Worm (Caenorhabditis elegans) whole organism, late embryonic: ENCODE measurements around the gene ZK930.2.

Experiments
- C38D4.7 ChIP-seq: fragments of 200-800 bp; sonication (Bioruptor generic); optimal IDR thresholded peaks from 2 replicates; lab custom pipeline; 2018; ENCODE audit warnings: mild to moderate bottlenecking, missing genetic modification characterization, moderate library complexity, missing compliant biosample characterization
- F13H6.1 ChIP-seq: sonication (generic microtip); optimal IDR thresholded peaks from 2 replicates; lab custom pipeline; 2016; ENCODE audit warnings: missing genetic modification characterization, missing compliant biosample characterization
- ahr-1 ChIP-seq: sonication (generic microtip); optimal IDR thresholded peaks from 2 replicates; lab custom pipeline; 2016; ENCODE audit warnings: missing genetic modification characterization, missing compliant biosample characterization
- ceh-14 ChIP-seq: sonication (generic microtip); optimal IDR thresholded peaks from 2 replicates; lab custom pipeline; 2016; ENCODE audit warnings: missing genotype, missing genetic modification characterization, missing compliant biosample characterization
- ceh-18 ChIP-seq: sonication (generic microtip); optimal IDR thresholded peaks from 2 replicates; lab custom pipeline; 2016; ENCODE audit warnings: missing genetic modification characterization, missing compliant biosample characterization
- ceh-19 ChIP-seq: fragments of 200-800 bp; sonication (Bioruptor generic); optimal IDR thresholded peaks from 2 replicates; lab custom pipeline; 2018; ENCODE audit warnings: mild to moderate bottlenecking, missing genetic modification characterization, missing compliant biosample characterization
- ceh-2 ChIP-seq: sonication (generic microtip); optimal IDR thresholded peaks from 2 replicates; lab custom pipeline; 2016; ENCODE audit warnings: missing genotype, missing genetic modification characterization, missing compliant biosample characterization
- ceh-22 ChIP-seq: sonication (generic microtip); optimal IDR thresholded peaks from 2 replicates; lab custom pipeline; 2017; ENCODE audit warnings: missing biosample characterization, missing genetic modification characterization
- ceh-30 ChIP-seq: fragments of 150-350 bp; optimal IDR thresholded peaks from 2 replicates; lab custom pipeline; 2014; ENCODE audit warnings: missing biosample characterization, missing genetic modification characterization
- ceh-31 ChIP-seq: sonication (generic microtip); optimal IDR thresholded peaks from 2 replicates; lab custom pipeline; 2016; ENCODE audit warnings: missing genetic modification characterization, missing compliant biosample characterization
- ceh-34 ChIP-seq: sonication (generic microtip); optimal IDR thresholded peaks from 2 replicates; lab custom pipeline; 2016; ENCODE audit warnings: mild to moderate bottlenecking, missing genetic modification characterization, missing compliant biosample characterization
- ceh-45 ChIP-seq: fragments of 200-800 bp; sonication (Bioruptor generic); IDR thresholded peaks from 2 replicates; pipeline ENCODE4 v1.3.6; 2022; ENCODE audit warnings: missing genetic modification reagents, missing genetic modification characterization, missing compliant biosample characterization
- ceh-6 ChIP-seq: fragments of 200-800 bp; sonication (Bioruptor generic); optimal IDR thresholded peaks from 2 replicates; lab custom pipeline; 2018; ENCODE audit warnings: mild to moderate bottlenecking, missing genetic modification characterization, missing compliant biosample characterization
- che-1 ChIP-seq: sonication (generic microtip); optimal IDR thresholded peaks from 2 replicates; lab custom pipeline; 2016; ENCODE audit warnings: mild to moderate bottlenecking, missing genetic modification characterization, missing compliant biosample characterization
- dmd-4 ChIP-seq: sonication (generic microtip); optimal IDR thresholded peaks from 2 replicates; lab custom pipeline; 2016; ENCODE audit warnings: borderline replicate concordance, missing genetic modification characterization, missing compliant biosample characterization
- dve-1 ChIP-seq: sonication (generic microtip); optimal IDR thresholded peaks from 2 replicates; lab custom pipeline; 2017; ENCODE audit warnings: antibody characterized with exemption, mild to moderate bottlenecking, missing genetic modification characterization, missing compliant biosample characterization
- ets-4 ChIP-seq: sonication (generic microtip); optimal IDR thresholded peaks from 2 replicates; lab custom pipeline; 2016; ENCODE audit warnings: missing genetic modification characterization, missing compliant biosample characterization
- fax-1 ChIP-seq: sonication (generic microtip); optimal IDR thresholded peaks from 2 replicates; lab custom pipeline; 2016; ENCODE audit warnings: missing genotype, missing genetic modification characterization, missing compliant biosample characterization
- gmeb-2 ChIP-seq: sonication (generic microtip); optimal IDR thresholded peaks from 2 replicates; lab custom pipeline; 2016; ENCODE audit warnings: missing genetic modification characterization, inconsistent platforms, missing compliant biosample characterization
- hlh-13 ChIP-seq: fragments of 200-800 bp; sonication (Bioruptor generic); optimal IDR thresholded peaks from 2 replicates; lab custom pipeline; 2018; ENCODE audit warnings: mild to moderate bottlenecking, missing genetic modification characterization, missing compliant biosample characterization
- hlh-15 ChIP-seq: sonication (generic microtip); optimal IDR thresholded peaks from 2 replicates; lab custom pipeline; 2016; ENCODE audit warnings: missing genetic modification characterization, missing compliant biosample characterization
- hlh-30 ChIP-seq: sonication (generic microtip); optimal IDR thresholded peaks from 2 replicates; lab custom pipeline; 2017; ENCODE audit warnings: antibody characterized with exemption, missing genetic modification characterization, missing compliant biosample characterization; ENCODE audit not compliant: insufficient read depth
- lim-6 ChIP-seq: sonication (generic microtip); optimal IDR thresholded peaks from 2 replicates; lab custom pipeline; 2016; ENCODE audit warnings: missing genetic modification characterization, missing compliant biosample characterization
- nfya-1 ChIP-seq: sonication (generic microtip); optimal IDR thresholded peaks from 2 replicates; lab custom pipeline; 2017; ENCODE audit warnings: missing genetic modification characterization, mild to moderate bottlenecking, missing compliant biosample characterization, antibody characterized with exemption, moderate library complexity
- nhr-11 ChIP-seq: fragments of 150-350 bp; optimal IDR thresholded peaks from 2 replicates; lab custom pipeline; 2014; ENCODE audit warnings: missing biosample characterization, missing genetic modification characterization
- nhr-232 ChIP-seq: sonication (generic microtip); optimal IDR thresholded peaks from 2 replicates; lab custom pipeline; 2016; ENCODE audit warnings: missing genetic modification characterization, missing compliant biosample characterization
- npax-4 ChIP-seq: sonication (generic microtip); optimal IDR thresholded peaks from 2 replicates; lab custom pipeline; 2016; ENCODE audit warnings: missing genetic modification characterization, missing compliant biosample characterization
- odd-2 ChIP-seq: sonication (generic microtip); optimal IDR thresholded peaks from 2 replicates; lab custom pipeline; 2017; ENCODE audit warnings: antibody characterized with exemption, mild to moderate bottlenecking, missing genetic modification characterization, missing compliant biosample characterization
- pag-3 ChIP-seq: sonication (generic microtip); optimal IDR thresholded peaks from 2 replicates; lab custom pipeline; 2016; ENCODE audit warnings: missing compliant biosample characterization, missing genetic modification characterization, borderline replicate concordance
- pax-1 ChIP-seq: fragments of 150-350 bp; optimal IDR thresholded peaks from 2 replicates; lab custom pipeline; 2014; ENCODE audit warnings: missing biosample characterization, missing genetic modification characterization
- pha-2 ChIP-seq: sonication (generic microtip); optimal IDR thresholded peaks from 2 replicates; lab custom pipeline; 2017; ENCODE audit warnings: mild to moderate bottlenecking, missing genetic modification characterization, missing compliant biosample characterization
- ref-2 ChIP-seq: sonication (generic microtip); optimal IDR thresholded peaks from 2 replicates; lab custom pipeline; 2016; ENCODE audit warnings: missing genetic modification characterization, missing compliant biosample characterization
- rnt-1 ChIP-seq: sonication (generic microtip); optimal IDR thresholded peaks from 2 replicates; lab custom pipeline; 2016; ENCODE audit warnings: missing genetic modification characterization, missing compliant biosample characterization
- sdc-2 ChIP-seq: sonication (generic microtip); optimal IDR thresholded peaks from 2 replicates; lab custom pipeline; 2016; ENCODE audit warnings: missing genotype, missing genetic modification characterization, missing compliant biosample characterization
- sox-2 ChIP-seq: fragments of 200-800 bp; sonication (Bioruptor generic); IDR thresholded peaks from 2 replicates; pipeline ENCODE4 v1.3.6; 2022; ENCODE audit warnings: missing genetic modification reagents, missing genetic modification characterization, missing compliant biosample characterization
- unc-3 ChIP-seq, 2 experiments: fragments of 200-800 bp in 1 of 2; sonication (Bioruptor generic) in 1 of 2; sonication (generic microtip) in 1 of 2; conservative IDR thresholded peaks in 1 of 2; optimal IDR thresholded peaks in 1 of 2; 2 replicates each; pipeline versions ENCODE4 v1.3.6 to Lab custom; 2016 to 2022; ENCODE audit warnings: missing compliant biosample characterization in 2 of 2, missing genetic modification characterization in 2 of 2, missing genetic modification reagents in 1 of 2
- unc-42 ChIP-seq: sonication (generic microtip); optimal IDR thresholded peaks from 2 replicates; lab custom pipeline; 2016; ENCODE audit warnings: missing genotype, missing genetic modification characterization, missing compliant biosample characterization

The ZK930.2 gene

ce11 chrII:11923620-11924298 is 30.5 kb upstream of the ZK930.2 start:
- TF ChIP-seq ref-2 (tag; lab: Kevin White, UChicago) (no peak), ceh-22 (tag; lab: Kevin White, UChicago) (no peak), dve-1 (tag; lab: Kevin White, UChicago) (peak; percentile 29), hlh-30 (tag; lab: Kevin White, UChicago) (peak; percentile 47), hlh-15 (tag; lab: Kevin White, UChicago) (no peak), pag-3 (tag; lab: Kevin White, UChicago) (no peak), odd-2 (tag; lab: Kevin White, UChicago) (no peak)
- TF ChIP-seq, all 69 proteins: peak for 2

DNA sequence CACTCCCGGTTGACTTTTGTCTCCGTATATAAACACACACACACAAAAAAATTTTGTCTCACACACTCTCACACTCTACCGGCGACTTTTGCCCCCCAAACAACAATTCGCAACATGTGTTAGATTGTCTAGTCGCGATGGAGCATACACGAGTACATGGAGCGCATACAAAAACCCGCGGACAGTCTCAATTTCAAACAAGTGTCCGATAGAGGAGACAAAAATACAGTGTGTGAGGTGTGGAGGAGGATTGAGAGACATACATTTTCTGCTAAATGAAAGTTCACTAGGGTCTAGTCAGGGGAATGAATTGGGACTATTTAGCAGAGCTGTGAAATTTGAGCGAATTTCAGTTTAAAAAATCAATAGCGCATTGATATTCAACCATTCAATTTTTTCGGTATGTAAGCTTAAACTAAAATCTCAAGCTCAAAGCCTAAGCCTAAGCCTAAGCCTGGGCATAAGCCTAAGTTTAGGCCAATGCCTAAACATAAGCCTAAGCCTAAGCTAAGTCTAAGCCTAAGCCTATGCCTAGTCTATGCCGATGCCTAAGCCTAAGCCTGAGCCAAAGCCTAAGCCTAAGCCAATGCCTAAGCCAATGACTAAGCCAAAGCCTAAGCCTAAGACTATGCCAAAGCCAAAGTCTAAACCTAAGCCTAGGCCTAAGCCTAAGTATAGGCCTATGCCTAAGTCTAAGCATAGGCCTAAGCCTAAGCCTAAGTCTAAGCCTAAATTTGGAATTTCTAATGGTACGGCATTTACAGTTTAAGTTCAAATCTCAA is 29.7 kb upstream of the ZK930.2 start:
- TF ChIP-seq dve-1 (tag; lab: Kevin White, UChicago) = peak; percentile 14
- TF ChIP-seq ceh-34 = peak; percentile 1
- TF ChIP-seq ref-2 (tag; lab: Kevin White, UChicago) = no peak

DNA sequence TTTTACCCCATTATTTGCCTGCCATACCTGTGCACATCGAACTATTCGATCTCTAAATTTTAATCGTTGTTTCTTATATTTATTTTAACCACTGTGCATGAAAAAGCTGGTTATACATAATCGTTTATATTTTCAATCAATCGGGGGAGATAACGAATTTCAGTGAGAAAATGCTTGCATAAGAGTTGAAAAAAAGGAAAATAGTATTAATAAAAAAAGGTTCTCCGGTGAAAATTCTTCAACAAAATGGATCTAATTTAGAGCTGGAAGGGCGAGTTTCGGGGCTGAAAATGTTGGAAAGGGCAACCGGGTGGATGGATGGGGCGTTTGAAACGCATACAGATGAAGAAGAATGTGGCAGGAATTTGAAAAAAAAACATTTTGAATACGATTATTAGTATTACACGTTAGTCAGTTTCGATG is 24.3 kb upstream of the ZK930.2 start:
- TF ChIP-seq ceh-19 (GFP tag; lab: Kevin White, UChicago) (no peak), lim-6 (no peak), nhr-11 (tag; lab: Kevin White, UChicago) (no peak), hlh-13 (GFP tag; lab: Kevin White, UChicago) (no peak), gmeb-2 (tag; lab: Kevin White, UChicago) (no peak), ceh-31 (tag; lab: Kevin White, UChicago) (no peak), ceh-34 (no peak), nhr-232 (tag; lab: Kevin White, UChicago) (no peak), nfya-1 (tag; lab: Kevin White, UChicago) (no peak), ceh-30 (no peak), dmd-4 (tag; lab: Kevin White, UChicago) (no peak)

DNA sequence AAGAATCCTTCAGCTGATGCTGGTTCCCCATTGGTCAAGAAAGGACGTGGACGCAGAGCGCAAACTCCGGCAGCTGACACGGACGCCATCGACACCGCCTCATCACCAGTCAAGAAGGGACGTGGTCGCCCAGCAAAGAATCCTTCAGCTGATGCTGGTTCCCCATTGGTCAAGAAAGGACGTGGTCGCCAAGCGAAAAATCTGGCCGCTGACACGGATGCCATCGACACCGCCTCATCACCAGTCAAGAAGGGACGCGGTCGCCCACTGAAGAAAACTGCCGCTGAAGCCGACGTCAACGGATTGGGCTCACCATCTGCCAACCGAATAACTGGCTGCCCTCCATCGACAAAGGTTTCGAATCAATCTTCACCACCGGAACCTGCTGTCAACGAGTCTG is 23.7 kb upstream of the ZK930.2 start:
- no peak for TF ChIP-seq ceh-30
- no peak for TF ChIP-seq lim-6
- TF ChIP-seq fax-1 (tag; lab: Kevin White, UChicago) = no peak
- no peak for TF ChIP-seq ets-4 (tag; lab: Kevin White, UChicago)
- TF ChIP-seq pax-1 (tag; lab: Kevin White, UChicago) = no peak
- no peak for TF ChIP-seq hlh-15 (tag; lab: Kevin White, UChicago)
- no peak for TF ChIP-seq ceh-18
- TF ChIP-seq F13H6.1 (tag; lab: Kevin White, UChicago) = no peak
- no peak for TF ChIP-seq sox-2 (GFP tag; lab: Robert Waterston, UW)
- TF ChIP-seq nhr-11 (tag; lab: Kevin White, UChicago) = no peak
- TF ChIP-seq npax-4 = no peak
- no peak for TF ChIP-seq ceh-6
- TF ChIP-seq ceh-22 (tag; lab: Kevin White, UChicago) = no peak
- no peak for TF ChIP-seq ceh-45

ce11 chrII:11916555-11916941 is 23.3 kb upstream of the ZK930.2 start:
- TF ChIP-seq unc-3 (GFP tag; conservative IDR thresholded peaks at IDR 0.05; lab: Robert Waterston, UW) (no peak), unc-3 (tag; optimal IDR thresholded peaks at IDR 0.05; lab: Kevin White, UChicago) (no peak), pha-2 (tag; lab: Kevin White, UChicago) (no peak), dve-1 (tag; lab: Kevin White, UChicago) (no peak), unc-42 (tag; lab: Kevin White, UChicago) (no peak), sdc-2 (tag; lab: Kevin White, UChicago) (no peak), odd-2 (tag; lab: Kevin White, UChicago) (no peak), pag-3 (tag; lab: Kevin White, UChicago) (no peak), pax-1 (tag; lab: Kevin White, UChicago) (no peak), rnt-1 (no peak), ceh-31 (tag; lab: Kevin White, UChicago) (no peak), ref-2 (tag; lab: Kevin White, UChicago) (no peak), ceh-2 (no peak), ceh-14 (no peak), hlh-15 (tag; lab: Kevin White, UChicago) (no peak), che-1 (tag; lab: Kevin White, UChicago) (no peak), nfya-1 (tag; lab: Kevin White, UChicago) (no peak), ahr-1 (tag; lab: Kevin White, UChicago) (no peak), C38D4.7 (GFP tag; lab: Kevin White, UChicago) (no peak)
- TF ChIP-seq, all 69 proteins: peak for 0
